Worm (Caenorhabditis elegans) whole organism, L3 larva: ENCODE measurements around the gene Y57E12B.4.
A peak's percentile ranks its signal among the peaks of the same experiment; 100 is the strongest.

ENCODE experiments used
- R02D3.7 ChIP-seq: fragments of 150-350 bp; optimal IDR thresholded peaks from 2 replicates; lab custom pipeline; 2014; ENCODE audit warnings: missing biosample characterization, missing genetic modification characterization
- daf-12 ChIP-seq: fragments of 150-350 bp; optimal IDR thresholded peaks from 2 replicates; lab custom pipeline; 2014; ENCODE audit warnings: missing biosample characterization, missing genetic modification reagents, missing genetic modification characterization
- fkh-2 ChIP-seq: fragments of 150-350 bp; optimal IDR thresholded peaks from 2 replicates; lab custom pipeline; 2014; ENCODE audit warnings: missing biosample characterization, missing genetic modification reagents, missing genetic modification characterization
- fos-1 ChIP-seq: fragments of 150-350 bp; optimal IDR thresholded peaks from 2 replicates; lab custom pipeline; 2014; ENCODE audit warnings: missing biosample characterization, missing genetic modification characterization
- lin-39 ChIP-seq: fragments of 150-350 bp; optimal IDR thresholded peaks from 2 replicates; lab custom pipeline; 2018; ENCODE audit warnings: missing biosample characterization, missing genetic modification reagents, missing genetic modification characterization
- mml-1 ChIP-seq: fragments of 150-350 bp; sonication (generic microtip); optimal IDR thresholded peaks from 3 replicates; lab custom pipeline; 2014; ENCODE audit warnings: missing biosample characterization, missing genetic modification characterization
- nfya-1 ChIP-seq: sonication (generic microtip); optimal IDR thresholded peaks from 2 replicates; lab custom pipeline; 2017; ENCODE audit warnings: missing genetic modification characterization, mild to moderate bottlenecking, missing compliant biosample characterization, antibody characterized with exemption, moderate library complexity; ENCODE audit not compliant: insufficient read depth
- nhr-12 ChIP-seq: fragments of 150-350 bp; optimal IDR thresholded peaks from 2 replicates; lab custom pipeline; 2014; ENCODE audit warnings: missing biosample characterization, missing genetic modification characterization
- nhr-23 ChIP-seq: fragments of 150-350 bp; optimal IDR thresholded peaks from 2 replicates; lab custom pipeline; 2014; ENCODE audit warnings: missing biosample characterization, missing genetic modification reagents, missing genetic modification characterization
- nhr-237 ChIP-seq: fragments of 150-350 bp; optimal IDR thresholded peaks from 2 replicates; lab custom pipeline; 2014; ENCODE audit warnings: missing biosample characterization, missing genetic modification characterization
- nhr-28 ChIP-seq: fragments of 150-350 bp; optimal IDR thresholded peaks from 2 replicates; lab custom pipeline; 2014; ENCODE audit warnings: missing biosample characterization, missing genetic modification characterization
- nhr-76 ChIP-seq: fragments of 150-350 bp; sonication (generic microtip); optimal IDR thresholded peaks from 5 replicates; lab custom pipeline; 2014; ENCODE audit warnings: missing biosample characterization, missing genetic modification characterization
- unc-62 ChIP-seq: fragments of 150-350 bp; sonication (generic microtip); optimal IDR thresholded peaks from 4 replicates; lab custom pipeline; 2014; ENCODE audit warnings: missing biosample characterization, missing genetic modification reagents, missing genetic modification characterization
- ztf-11 ChIP-seq: fragments of 150-350 bp; optimal IDR thresholded peaks from 2 replicates; lab custom pipeline; 2014; ENCODE audit warnings: missing biosample characterization, missing genetic modification characterization

- no peak for TF ChIP-seq lin-39 (tag; lab: Kevin White, UChicago)
- no peak for TF ChIP-seq nhr-237 (tag; lab: Kevin White, UChicago)
- no peak for TF ChIP-seq nhr-12
- TF ChIP-seq unc-62 (GFP tag; lab: Kevin White, UChicago) = no peak
- no peak for TF ChIP-seq daf-12 (tag; lab: Kevin White, UChicago)
- no peak for TF ChIP-seq fkh-2 (tag; lab: Kevin White, UChicago)
- TF ChIP-seq nhr-28 = no peak
- TF ChIP-seq ztf-11 (tag; lab: Kevin White, UChicago) = no peak
- TF ChIP-seq mml-1 (tag; lab: Kevin White, UChicago) = no peak
- peak; percentile 13 for TF ChIP-seq nfya-1 (tag; lab: Kevin White, UChicago)
- TF ChIP-seq nhr-23 = peak; percentile 43
- no peak for TF ChIP-seq R02D3.7 (tag; lab: Kevin White, UChicago)
- TF ChIP-seq fos-1 (tag; lab: Kevin White, UChicago) = no peak
- TF ChIP-seq nhr-76 = peak; percentile 82
Measured at ce11 chrV:6993999-6994398, 46.7 kb upstream of the Y57E12B.4 start.
